Worm (Caenorhabditis elegans): ENCODE measurements around the gene cyp-13A2.
A peak's percentile ranks its signal among the peaks of the same experiment; 100 is the strongest.

DNA sequence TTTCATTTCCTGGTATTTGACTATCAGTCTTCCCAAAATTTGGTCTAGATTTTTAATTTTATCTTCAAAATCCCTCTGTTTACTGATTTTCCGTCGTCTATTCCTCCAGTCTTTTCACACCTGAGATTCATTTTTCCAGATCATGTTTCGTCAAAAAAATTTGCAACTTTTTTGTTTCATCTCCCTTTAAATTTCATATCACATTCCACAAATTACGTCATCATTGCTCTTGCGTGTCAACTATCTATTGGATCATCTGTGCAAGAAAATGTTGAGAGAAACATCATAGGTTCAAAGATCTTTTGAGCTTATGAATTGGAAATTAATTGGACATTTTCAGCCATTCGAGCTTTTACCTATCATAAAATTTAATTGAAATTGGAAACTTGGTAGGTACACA lies 28.0 kb downstream of the cyp-13A2 start:
- TF ChIP-seq pqm-1 (tag; optimal IDR thresholded peaks at IDR 0.05) (no peak), elt-3 (tag; optimal IDR thresholded peaks at IDR 0.05) (no peak), ZK546.5 (tag; optimal IDR thresholded peaks at IDR 0.05) (no peak), aly-2 (tag; optimal IDR thresholded peaks at IDR 0.05) (no peak), nhr-12 (tag; optimal IDR thresholded peaks at IDR 0.05) (no peak), nhr-11 (tag; optimal IDR thresholded peaks at IDR 0.05) (peak; percentile 60), lin-39 (tag; optimal IDR thresholded peaks at IDR 0.05) (no peak), sea-2 (GFP tag; optimal IDR thresholded peaks at IDR 0.05) (no peak), unc-62 (GFP tag; optimal IDR thresholded peaks at IDR 0.05) (no peak)

Data from whole organism, L3 larva.